Fruit fly (Drosophila melanogaster) whole organism: ENCODE data around the gene GILT3.

Source experiments
- CG8478 ChIP-seq: fragments of >200 bp; optimal IDR thresholded peaks from 2 replicates; lab custom pipeline; 2018; ENCODE audit warnings: inconsistent platforms
- Dll ChIP-seq: fragments of >200 bp; optimal IDR thresholded peaks from 2 replicates; lab custom pipeline; 2017
- EcR ChIP-seq, 2 experiments: fragments of >200 bp; optimal IDR thresholded peaks; 2 replicates each; lab custom pipeline; 2017; ENCODE audit warnings: missing biosample characterization in 2 of 2, missing genetic modification characterization in 2 of 2, missing genetic modification reagents in 2 of 2
- pan ChIP-seq: fragments of >200 bp; optimal IDR thresholded peaks from 2 replicates; lab custom pipeline; 2017
- psq ChIP-seq: fragments of >200 bp; optimal IDR thresholded peaks from 2 replicates; lab custom pipeline; 2017
- usp ChIP-seq: fragments of >200 bp; optimal IDR thresholded peaks from 2 replicates; lab custom pipeline; 2017; ENCODE audit warnings: missing biosample characterization, missing genetic modification characterization, mixed read lengths

Gene GILT3

dm6 chr3R:23725711-23726349 lies 48.7 kb downstream of the GILT3 start:
- TF ChIP-seq CG8478 (lab: Kevin White, UChicago) = no peak
- no peak for TF ChIP-seq psq (lab: Kevin White, UChicago)
- no peak for TF ChIP-seq EcR (GFP tag; optimal IDR thresholded peaks at IDR 0.05; lab: Kevin White, UChicago)
- no peak for TF ChIP-seq usp (GFP tag; lab: Kevin White, UChicago)
- no peak for TF ChIP-seq pan (lab: Kevin White, UChicago)
- TF ChIP-seq Dll (lab: Kevin White, UChicago) = no peak

DNA sequence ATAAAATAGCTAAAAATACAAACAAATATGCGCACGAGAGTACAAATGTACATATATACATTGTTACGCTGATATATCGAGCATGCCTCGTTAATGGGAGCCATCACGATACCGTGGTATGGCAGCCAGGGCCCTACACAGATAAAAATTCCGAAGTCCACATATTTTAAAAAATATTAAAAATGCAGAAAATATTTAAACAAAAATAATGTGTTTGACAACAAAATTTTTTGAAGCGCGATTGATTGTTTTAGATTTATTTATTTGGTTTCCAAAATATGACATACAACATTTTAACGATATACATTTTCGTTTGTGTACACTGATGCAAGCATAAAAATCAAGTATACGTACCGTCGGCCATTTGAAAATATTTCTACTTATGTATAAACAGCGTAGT lies 49.6 kb downstream of the GILT3 start:
- TF ChIP-seq psq (lab: Kevin White, UChicago) (no peak), usp (GFP tag; lab: Kevin White, UChicago) (no peak), Dll (lab: Kevin White, UChicago) (no peak), pan (lab: Kevin White, UChicago) (no peak), CG8478 (lab: Kevin White, UChicago) (no peak), EcR (GFP tag; optimal IDR thresholded peaks at IDR 0.05; lab: Kevin White, UChicago) (no peak)

DNA sequence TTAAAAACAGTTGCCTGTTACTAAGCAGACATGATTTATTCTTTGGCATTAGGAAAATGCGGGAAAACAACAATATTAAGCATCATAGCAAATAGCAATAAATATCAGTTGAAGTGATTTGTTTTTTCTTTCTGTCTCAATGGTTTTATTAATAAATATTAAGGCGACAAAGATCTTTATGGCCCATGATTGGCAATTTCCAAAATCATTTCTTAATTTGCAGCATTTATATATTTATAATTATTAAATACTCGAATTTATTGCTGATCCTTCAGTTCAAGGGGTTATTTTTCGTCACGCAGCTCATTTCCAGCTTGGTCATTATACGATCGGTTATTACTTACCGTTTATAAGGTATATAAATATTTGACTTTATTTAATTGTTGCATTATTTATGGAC lies 50.5 kb downstream of the GILT3 start:
- TF ChIP-seq Dll (lab: Kevin White, UChicago) (no peak), psq (lab: Kevin White, UChicago) (no peak), CG8478 (lab: Kevin White, UChicago) (no peak)
